Fruit fly (Drosophila melanogaster) whole organism, embryonic: ENCODE measurements around the gene Mf.

Experiments used
- Asciz ChIP-seq: fragments of 200-800 bp; sonication (Bioruptor generic); optimal IDR thresholded peaks from 2 replicates; lab custom pipeline; 2017; ENCODE audit warnings: missing biosample characterization, mild to moderate bottlenecking, missing genetic modification characterization, missing genetic modification reagents
- Atf-2 ChIP-seq: fragments of 200-800 bp; sonication (Bioruptor generic); optimal IDR thresholded peaks from 2 replicates; lab custom pipeline; 2016; ENCODE audit warnings: missing biosample characterization, missing genetic modification characterization
- CG10321 ChIP-seq: fragments of 200-800 bp; sonication (Bioruptor generic); IDR thresholded peaks from 2 replicates; pipeline ENCODE4 v1.3.6; 2022; ENCODE audit warnings: missing biosample characterization, missing genetic modification characterization
- CG11093 ChIP-seq: fragments of 200-800 bp; sonication (Bioruptor generic); IDR thresholded peaks from 3 replicates; pipeline ENCODE4 v1.3.6; 2022; ENCODE audit warnings: missing biosample characterization, missing genetic modification characterization
- CG11560 ChIP-seq: fragments of 200-800 bp; sonication (Bioruptor generic); IDR thresholded peaks from 3 replicates; pipeline ENCODE4 v1.3.6; 2022; ENCODE audit warnings: missing biosample characterization, missing genetic modification characterization
- CG11723 ChIP-seq: fragments of 200-800 bp; sonication (Bioruptor generic); optimal IDR thresholded peaks from 2 replicates; lab custom pipeline; 2017; ENCODE audit warnings: missing biosample characterization, mild to moderate bottlenecking, missing genetic modification characterization
- CG12104 ChIP-seq: fragments of 200-800 bp; sonication (Bioruptor generic); optimal IDR thresholded peaks from 3 replicates; lab custom pipeline; 2016; ENCODE audit warnings: missing biosample characterization, missing genetic modification characterization
- CG12659 ChIP-seq: fragments of 200-800 bp; sonication (Bioruptor generic); optimal IDR thresholded peaks from 3 replicates; lab custom pipeline; 2017; ENCODE audit warnings: mild to moderate bottlenecking, missing biosample characterization, missing genetic modification reagents, missing genetic modification characterization
- CG13424 ChIP-seq: fragments of 200-800 bp; sonication (Bioruptor generic); optimal IDR thresholded peaks from 2 replicates; lab custom pipeline; 2019; ENCODE audit warnings: missing biosample characterization, mild to moderate bottlenecking, missing genetic modification characterization, moderate library complexity
- CG13775 ChIP-seq: fragments of 200-800 bp; sonication (Bioruptor generic); optimal IDR thresholded peaks from 3 replicates; lab custom pipeline; 2017; ENCODE audit warnings: missing biosample characterization, mild to moderate bottlenecking, missing genetic modification characterization
- CG15479 ChIP-seq: fragments of 200-800 bp; sonication (Bioruptor generic); optimal IDR thresholded peaks from 3 replicates; lab custom pipeline; 2019; ENCODE audit warnings: missing biosample characterization, mild to moderate bottlenecking, missing genetic modification characterization, moderate library complexity
- CG15696 ChIP-seq: fragments of 200-800 bp; sonication (Bioruptor generic); optimal IDR thresholded peaks from 2 replicates; lab custom pipeline; 2019; ENCODE audit warnings: missing biosample characterization, mild to moderate bottlenecking, missing genetic modification characterization, moderate library complexity
- CG1647 ChIP-seq: fragments of 200-800 bp; sonication (Bioruptor generic); optimal IDR thresholded peaks from 3 replicates; lab custom pipeline; 2016; ENCODE audit warnings: missing biosample characterization, missing genetic modification characterization
- CG16863 ChIP-seq: fragments of 200-800 bp; sonication (Bioruptor generic); optimal IDR thresholded peaks from 3 replicates; lab custom pipeline; 2016; ENCODE audit warnings: missing biosample characterization, missing genetic modification characterization
- CG2116 ChIP-seq: fragments of 200-800 bp; sonication (Bioruptor generic); optimal IDR thresholded peaks from 3 replicates; lab custom pipeline; 2018; ENCODE audit warnings: missing biosample characterization, mild to moderate bottlenecking, missing genetic modification characterization
- CG33557 ChIP-seq: fragments of 200-800 bp; sonication (Bioruptor generic); optimal IDR thresholded peaks from 2 replicates; lab custom pipeline; 2019; ENCODE audit warnings: missing biosample characterization, mild to moderate bottlenecking, missing genetic modification characterization, moderate library complexity
- CG43689 ChIP-seq: fragments of 200-800 bp; sonication (Bioruptor generic); IDR thresholded peaks from 2 replicates; pipeline ENCODE4 v1.3.6; 2022; ENCODE audit warnings: missing biosample characterization, missing genetic modification characterization
- CG4707 ChIP-seq: fragments of 200-800 bp; sonication (Bioruptor generic); optimal IDR thresholded peaks from 2 replicates; lab custom pipeline; 2018; ENCODE audit warnings: missing biosample characterization, mild to moderate bottlenecking, missing genetic modification characterization, moderate library complexity
- CG6683 ChIP-seq: fragments of 200-800 bp; sonication (Bioruptor generic); optimal IDR thresholded peaks from 2 replicates; lab custom pipeline; 2017; ENCODE audit warnings: missing biosample characterization, mild to moderate bottlenecking, missing genetic modification characterization, missing genetic modification reagents
- CG6689 ChIP-seq: fragments of 200-800 bp; sonication (Bioruptor generic); IDR thresholded peaks from 2 replicates; pipeline ENCODE4 v1.3.6; 2022; ENCODE audit warnings: missing biosample characterization, missing genetic modification characterization
- CG8765 ChIP-seq: fragments of 200-800 bp; sonication (Bioruptor generic); IDR thresholded peaks from 2 replicates; pipeline ENCODE4 v1.3.6; 2022; ENCODE audit warnings: missing biosample characterization, missing genetic modification characterization
- Dip2 ChIP-seq: fragments of 200-800 bp; sonication (Bioruptor generic); IDR thresholded peaks from 2 replicates; pipeline ENCODE4 v1.3.6; 2022; ENCODE audit warnings: missing biosample characterization, missing genetic modification characterization
- Dll ChIP-seq: fragments of 200-800 bp; sonication (Bioruptor generic); IDR thresholded peaks from 4 replicates; pipeline ENCODE4 v1.3.6; 2022; ENCODE audit warnings: missing biosample characterization, missing genetic modification characterization; ENCODE audit not compliant: partially characterized antibody
- Dp ChIP-seq: fragments of 200-800 bp; sonication (Bioruptor generic); optimal IDR thresholded peaks from 2 replicates; lab custom pipeline; 2018; ENCODE audit warnings: missing biosample characterization, mild to moderate bottlenecking, missing genetic modification characterization, moderate library complexity
- GATAe ChIP-seq: fragments of 200-800 bp; sonication (Bioruptor generic); conservative IDR thresholded peaks from 2 replicates; pipeline ENCODE4 v1.3.6; 2022; ENCODE audit warnings: missing biosample characterization, missing genetic modification characterization
- Hsf ChIP-seq: fragments of 200-800 bp; sonication (Bioruptor generic); optimal IDR thresholded peaks from 3 replicates; lab custom pipeline; 2016; ENCODE audit warnings: missing biosample characterization, missing genetic modification characterization
- Lhr ChIP-seq: fragments of 200-800 bp; sonication (Bioruptor generic); optimal IDR thresholded peaks from 3 replicates; lab custom pipeline; 2017; ENCODE audit warnings: mild to moderate bottlenecking, missing biosample characterization, missing genetic modification reagents, missing genetic modification characterization
- Lim3 ChIP-seq: fragments of 200-800 bp; sonication (Bioruptor generic); IDR thresholded peaks from 2 replicates; pipeline ENCODE4 v1.3.6; 2022; ENCODE audit warnings: missing biosample characterization, missing genetic modification characterization
- Pdp1 ChIP-seq, 2 experiments: fragments of 200-800 bp; sonication (Bioruptor generic); optimal IDR thresholded peaks; 3 replicates each; lab custom pipeline; 2016; ENCODE audit warnings: missing biosample characterization in 2 of 2, missing genetic modification characterization in 2 of 2, mild to moderate bottlenecking in 1 of 2, moderate library complexity in 1 of 2
- TFAM ChIP-seq: fragments of 200-800 bp; sonication (Bioruptor generic); optimal IDR thresholded peaks from 2 replicates; lab custom pipeline; 2017; ENCODE audit warnings: missing biosample characterization, missing genetic modification characterization, inconsistent platforms
- Taf1 ChIP-seq: fragments of 200-800 bp; sonication (Bioruptor generic); IDR thresholded peaks from 2 replicates; pipeline ENCODE4 v1.3.6; 2022; ENCODE audit warnings: missing biosample characterization, missing genetic modification characterization
- Tbp ChIP-seq: fragments of >200 bp; optimal IDR thresholded peaks from 2 replicates; lab custom pipeline; 2018; ENCODE audit warnings: missing biosample characterization, missing genetic modification characterization
- Trl ChIP-seq, 3 experiments: fragments of >200 bp in 2 of 3; fragments of 200-800 bp in 1 of 3; sonication (Bioruptor generic) in 1 of 3; optimal IDR thresholded peaks; 2 replicates in 1 of 3; 3 replicates in 2 of 3; lab custom pipeline; 2016 to 2017; ENCODE audit warnings: missing biosample characterization in 1 of 3, missing genetic modification characterization in 1 of 3
- bsh ChIP-seq, 2 experiments: fragments of 200-800 bp; sonication (Bioruptor generic); optimal IDR thresholded peaks; 2 replicates each; lab custom pipeline; 2017 to 2018; ENCODE audit warnings: mild to moderate bottlenecking in 2 of 2, missing biosample characterization in 2 of 2, missing genetic modification characterization in 2 of 2, moderate library complexity in 1 of 2
- cad ChIP-seq: fragments of >200 bp; optimal IDR thresholded peaks from 2 replicates; lab custom pipeline; 2017; ENCODE audit warnings: missing biosample characterization, missing genetic modification characterization
- chn ChIP-seq: fragments of 200-800 bp; sonication (Bioruptor generic); optimal IDR thresholded peaks from 2 replicates; lab custom pipeline; 2016; ENCODE audit warnings: missing biosample characterization, missing genetic modification characterization
- dpn ChIP-seq, 2 experiments: fragments of 200-800 bp; sonication (Bioruptor generic); optimal IDR thresholded peaks; 3 replicates each; lab custom pipeline; 2016; ENCODE audit warnings: missing biosample characterization in 2 of 2, missing genetic modification characterization in 2 of 2
- ftz-f1 ChIP-seq: fragments of 200-800 bp; sonication (Bioruptor generic); optimal IDR thresholded peaks from 2 replicates; lab custom pipeline; 2016; ENCODE audit warnings: missing biosample characterization, missing genetic modification characterization
- mirr ChIP-seq: fragments of 200-800 bp; sonication (Bioruptor generic); optimal IDR thresholded peaks from 3 replicates; lab custom pipeline; 2018; ENCODE audit warnings: missing biosample characterization, mild to moderate bottlenecking, missing genetic modification characterization
- nmo ChIP-seq: fragments of 200-800 bp; sonication (Bioruptor generic); optimal IDR thresholded peaks from 2 replicates; lab custom pipeline; 2018; ENCODE audit warnings: missing biosample characterization, mild to moderate bottlenecking, missing genetic modification characterization, moderate library complexity
- pan ChIP-seq, 4 experiments: fragments of >200 bp in 3 of 4; fragments of 200-800 bp in 1 of 4; sonication (Bioruptor generic) in 1 of 4; optimal IDR thresholded peaks in 3 of 4; IDR thresholded peaks in 1 of 4; 2 replicates each; pipeline versions ENCODE4 v1.3.6 to Lab custom; 2017 to 2022; ENCODE audit warnings: missing biosample characterization in 2 of 4, missing genetic modification characterization in 2 of 4, mixed read lengths in 1 of 4
- pros ChIP-seq: fragments of 200-800 bp; sonication (Bioruptor generic); optimal IDR thresholded peaks from 3 replicates; lab custom pipeline; 2019; ENCODE audit warnings: missing biosample characterization, mild to moderate bottlenecking, missing genetic modification characterization, moderate library complexity
- sug ChIP-seq: fragments of 200-800 bp; optimal IDR thresholded peaks from 2 replicates; lab custom pipeline; 2019; ENCODE audit warnings: missing biosample characterization, mild to moderate bottlenecking, missing genetic modification characterization, moderate library complexity
- tll ChIP-seq, 2 experiments: fragments of 200-800 bp in 1 of 2; fragments of >200 bp in 1 of 2; sonication (Bioruptor generic) in 1 of 2; optimal IDR thresholded peaks; 2 replicates each; lab custom pipeline; 2017 to 2019; ENCODE audit warnings: missing biosample characterization in 2 of 2, missing genetic modification characterization in 2 of 2, mild to moderate bottlenecking in 1 of 2, moderate library complexity in 1 of 2
- zen ChIP-seq: fragments of 200-800 bp; sonication (Bioruptor generic); optimal IDR thresholded peaks from 3 replicates; lab custom pipeline; 2018; ENCODE audit warnings: missing biosample characterization, mild to moderate bottlenecking, missing genetic modification characterization, moderate library complexity

Gene Mf

dm6 chr3R:15218824-15219576 lies 37.7 kb upstream of the Mf start, which contains the start of the genes SIDL and CG12241 (continued):
- no peak for TF ChIP-seq Lim3 (GFP tag; lab: Robert Waterston, UW)
- TF ChIP-seq tll (GFP tag; optimal IDR thresholded peaks at IDR 0.05; lab: Kevin White, UChicago) = no peak
- peak; percentile 9 for TF ChIP-seq mirr (GFP tag; lab: Kevin White, UChicago)
- no peak for TF ChIP-seq CG10321 (GFP tag; lab: Robert Waterston, UW)
- TF ChIP-seq Taf1 (GFP tag; lab: Robert Waterston, UW) = peak; percentile 93
- no peak for TF ChIP-seq pan (optimal IDR thresholded peaks at IDR 0.05; lab: Kevin White, UChicago)
- TF ChIP-seq pan (GFP tag; optimal IDR thresholded peaks at IDR 0.05 in 1 of 2, IDR thresholded peaks at IDR 0.05 in 1 of 2) = peak in 1 of 2 experiments; percentile 96
- peak; percentile 81 for TF ChIP-seq CG1647 (GFP tag; lab: Kevin White, UChicago)
- peak; percentile 87; the same call in 1 of the 2 replicates for TF ChIP-seq CG8765
- no peak for TF ChIP-seq CG43689 (GFP tag; lab: Robert Waterston, UW)

dm6 chr3R:15213362-15213989 lies 32.2 kb upstream of the Mf start, which contains the start of the genes CG6654 and CG4210:
CG6654 (minus strand) TSS chr3R:15213658.
CG4210 (plus strand) TSS chr3R:15213974.
- TF ChIP-seq sug (tag; lab: Kevin White, UChicago) = peak; percentile 64
- no peak for TF ChIP-seq Dip2 (GFP tag; lab: Robert Waterston, UW)
- TF ChIP-seq Asciz (GFP tag; lab: Kevin White, UChicago) = peak; percentile 1
- TF ChIP-seq bsh (GFP tag; optimal IDR thresholded peaks at IDR 0.05; lab: Kevin White, UChicago) = peak in 1 of 2 experiments; percentile 16
- TF ChIP-seq Hsf (GFP tag; lab: Kevin White, UChicago) = peak; percentile 0
- TF ChIP-seq chn = no peak
- no peak for TF ChIP-seq Lhr (GFP tag; lab: Kevin White, UChicago)
- no peak for TF ChIP-seq Trl (optimal IDR thresholded peaks at IDR 0.05; lab: Kevin White, UChicago)
- TF ChIP-seq Trl (GFP tag; optimal IDR thresholded peaks at IDR 0.05; lab: Kevin White, UChicago) = no peak
- TF ChIP-seq CG15479 (GFP tag; lab: Kevin White, UChicago) = peak; percentile 20
- TF ChIP-seq GATAe (GFP tag; lab: Robert Waterston, UW) = no peak
- no peak for TF ChIP-seq CG4707
- TF ChIP-seq CG12659 (GFP tag; lab: Kevin White, UChicago) = peak; percentile 26
- no peak for TF ChIP-seq CG33557 (GFP tag; lab: Kevin White, UChicago)
- peak in 1 of 2 experiments; percentile 9 for TF ChIP-seq dpn (GFP tag; optimal IDR thresholded peaks at IDR 0.05; lab: Kevin White, UChicago)
- TF ChIP-seq CG11560 (tag; lab: Robert Waterston, UW) = no peak
- no peak for TF ChIP-seq Tbp
- TF ChIP-seq Pdp1 (GFP tag; optimal IDR thresholded peaks at IDR 0.05; lab: Kevin White, UChicago) = peak in 1 of 2 experiments; percentile 63
- TF ChIP-seq TFAM (GFP tag; lab: Kevin White, UChicago) = no peak
- no peak for TF ChIP-seq CG6683 (GFP tag; lab: Kevin White, UChicago)
- TF ChIP-seq CG13775 (GFP tag; lab: Kevin White, UChicago) = peak; percentile 3
- TF ChIP-seq cad = no peak
- TF ChIP-seq CG15696 (tag; lab: Kevin White, UChicago) = peak; percentile 56
- TF ChIP-seq CG11093 (GFP tag; lab: Robert Waterston, UW) = no peak
- TF ChIP-seq pros (GFP tag; lab: Kevin White, UChicago) = no peak
- peak; percentile 90 for TF ChIP-seq Dp (GFP tag; lab: Kevin White, UChicago)
- peak; percentile 36 for TF ChIP-seq zen (tag; lab: Kevin White, UChicago)
- TF ChIP-seq CG12104 (GFP tag; lab: Kevin White, UChicago) = peak; percentile 23
- TF ChIP-seq nmo (GFP tag; lab: Kevin White, UChicago) = peak; percentile 56
- TF ChIP-seq Atf-2 (GFP tag; lab: Kevin White, UChicago) = no peak
- TF ChIP-seq CG13424 = peak; percentile 8
- TF ChIP-seq CG6689 (GFP tag; lab: Robert Waterston, UW) = no peak
- peak; percentile 42 for TF ChIP-seq CG2116 (GFP tag; lab: Kevin White, UChicago)
- peak; percentile 38 for TF ChIP-seq ftz-f1 (GFP tag; lab: Kevin White, UChicago)
- no peak for TF ChIP-seq CG16863 (GFP tag; lab: Kevin White, UChicago)
- TF ChIP-seq Dll (GFP tag; lab: Robert Waterston, UW) = peak; percentile 69
- TF ChIP-seq CG11723 (GFP tag; lab: Kevin White, UChicago) = no peak
